Fruit fly (Drosophila melanogaster): ENCODE measurements around the gene amd.

dm6 chr2L:19162330-19163100, 52.6 kb downstream of the amd start:
- TF ChIP-seq Hr39 (GFP tag; optimal IDR thresholded peaks at IDR 0.05) = peak; percentile 64
- peak; percentile 94 for TF ChIP-seq Eip78C (GFP tag)
- TF ChIP-seq Sox14 (GFP tag; optimal IDR thresholded peaks at IDR 0.05) = peak; percentile 34
- peak; percentile 5 for TF ChIP-seq CG6854 (GFP tag; optimal IDR thresholded peaks at IDR 0.05)
- peak; percentile 45 for TF ChIP-seq CG6276 (GFP tag; optimal IDR thresholded peaks at IDR 0.05)
- TF ChIP-seq topi (GFP tag; optimal IDR thresholded peaks at IDR 0.05) = peak; percentile 77
- peak; percentile 5; the same call in 1 of the 3 replicates for TF ChIP-seq CG6163 (GFP tag; IDR thresholded peaks at IDR 0.05)
- TF ChIP-seq Lpt (GFP tag; optimal IDR thresholded peaks at IDR 0.05) = peak; percentile 36
- TF ChIP-seq CG9139 (GFP tag; optimal IDR thresholded peaks at IDR 0.05) = no peak
- TF ChIP-seq CG3032 (tag; optimal IDR thresholded peaks at IDR 0.05) = peak; percentile 60
- TF ChIP-seq CG3919 (GFP tag; optimal IDR thresholded peaks at IDR 0.05) = peak; percentile 54
